Fruit fly (Drosophila melanogaster) whole organism, wandering third instar larva: Measurements from ENCODE around the gene CG31075.

ENCODE experiments used
- Abd-B ChIP-seq: fragments of >200 bp; optimal IDR thresholded peaks from 2 replicates; lab custom pipeline; 2017; ENCODE audit warnings: missing biosample characterization, missing genetic modification characterization
- Dfd ChIP-seq: fragments of >200 bp; optimal IDR thresholded peaks from 2 replicates; lab custom pipeline; 2017; ENCODE audit warnings: missing biosample characterization, missing genetic modification characterization
- dmrt93B ChIP-seq: fragments of 200-800 bp; sonication (Bioruptor generic); optimal IDR thresholded peaks from 2 replicates; lab custom pipeline; 2018; ENCODE audit warnings: missing biosample characterization, mild to moderate bottlenecking, missing genetic modification characterization
- foxo ChIP-seq, 2 experiments: fragments of 200-800 bp; sonication (Bioruptor generic); optimal IDR thresholded peaks; 2 replicates in 1 of 2; 3 replicates in 1 of 2; lab custom pipeline; 2016 to 2017; ENCODE audit warnings: missing biosample characterization in 2 of 2, missing genetic modification characterization in 2 of 2
- pan ChIP-seq: fragments of >200 bp; optimal IDR thresholded peaks from 2 replicates; lab custom pipeline; 2017
- usp ChIP-seq: fragments of >200 bp; optimal IDR thresholded peaks from 2 replicates; lab custom pipeline; 2017; ENCODE audit warnings: missing biosample characterization, missing genetic modification characterization
- woc ChIP-seq: sonication (Bioruptor generic); optimal IDR thresholded peaks from 2 replicates; lab custom pipeline; 2016; ENCODE audit warnings: missing biosample characterization, mild to moderate bottlenecking, missing genetic modification characterization

DNA sequence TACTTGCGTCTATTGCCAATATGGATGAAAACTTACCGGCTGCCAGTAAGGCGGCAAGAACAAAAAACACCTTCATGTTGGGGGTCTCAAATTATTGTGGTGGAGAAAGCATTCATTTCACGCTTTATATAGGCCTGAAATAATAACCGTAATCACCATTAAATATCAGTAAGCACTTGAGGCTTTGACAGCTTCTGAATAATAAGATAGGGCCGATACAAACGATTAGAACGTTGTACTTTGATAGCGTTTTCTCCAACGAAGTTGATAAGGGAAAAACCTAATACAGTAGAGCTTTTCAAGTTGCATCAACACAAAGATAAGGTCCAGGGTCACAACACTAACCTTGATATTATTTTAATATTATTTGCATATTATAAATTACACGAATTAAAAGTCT lies 33.0 kb upstream of the CG31075 start, which contains the start of gene CG6283:
- TF ChIP-seq pan (lab: Kevin White, UChicago), result no peak
- no peak for TF ChIP-seq Dfd (GFP tag; lab: Kevin White, UChicago)
- no peak for TF ChIP-seq usp (GFP tag; lab: Kevin White, UChicago)
- TF ChIP-seq Abd-B, result no peak
- TF ChIP-seq dmrt93B, result no peak
- TF ChIP-seq foxo (GFP tag; optimal IDR thresholded peaks at IDR 0.05; lab: Kevin White, UChicago), result no peak
- TF ChIP-seq woc (GFP tag; lab: Kevin White, UChicago), result no peak
